Worm (Caenorhabditis elegans): ENCODE measurements around the gene R11G1.2.

The R11G1.2 gene

DNA sequence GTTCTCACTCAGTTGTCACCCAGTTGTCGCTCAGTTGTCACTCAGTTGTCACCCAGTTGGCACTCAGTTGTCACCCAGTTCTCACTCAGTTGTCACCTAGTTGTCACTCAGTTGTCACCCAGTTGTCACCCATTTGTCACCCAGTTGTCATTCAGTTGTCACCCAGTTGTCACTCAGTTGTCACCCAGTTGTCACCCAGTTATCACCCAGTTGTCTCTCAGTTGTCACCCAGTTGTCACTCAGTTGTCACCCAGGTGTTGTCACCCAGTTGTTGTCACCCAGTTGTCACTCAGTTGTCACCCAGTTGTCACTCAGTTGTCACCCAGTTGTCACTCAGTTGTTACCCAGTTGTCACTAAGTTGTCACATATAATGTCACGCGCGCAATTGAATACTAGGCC lies 18.9 kb upstream of the R11G1.2 start (continued):
- TF ChIP-seq ztf-25 (GFP tag; IDR thresholded peaks at IDR 0.05): peak; percentile 63; the same call in 1 of the 2 replicates
- TF ChIP-seq F22D6.2 (tag; optimal IDR thresholded peaks at IDR 0.05): no peak
- TF ChIP-seq madf-6 (GFP tag; IDR thresholded peaks at IDR 0.05): no peak
- TF ChIP-seq zfh-2 (GFP tag; conservative IDR thresholded peaks at IDR 0.05): no peak
- TF ChIP-seq ZK185.1 (tag; optimal IDR thresholded peaks at IDR 0.05; ENCODE audit: poor library complexity, severe bottlenecking): no peak
- TF ChIP-seq sptf-2 (GFP tag; optimal IDR thresholded peaks at IDR 0.05): no peak
- TF ChIP-seq ztf-3 (GFP tag; optimal IDR thresholded peaks at IDR 0.05): no peak
- no peak for TF ChIP-seq snpc-1.1 (tag; optimal IDR thresholded peaks at IDR 0.05; ENCODE audit: insufficient read depth)
- no peak for TF ChIP-seq fkh-3 (tag; optimal IDR thresholded peaks at IDR 0.05)
- TF ChIP-seq F33H1.4 (GFP tag; IDR thresholded peaks at IDR 0.05): 0 out of 2 replicates have a peak, but pooled peaks have one; percentile 6
- no peak for TF ChIP-seq xnd-1 (tag; optimal IDR thresholded peaks at IDR 0.05)
- TF ChIP-seq D2030.7 (GFP tag; IDR thresholded peaks at IDR 0.05): no peak
- peak; percentile 45 for TF ChIP-seq pbrm-1 (GFP tag; IDR thresholded peaks at IDR 0.05)
- no peak for TF ChIP-seq chd-7 (tag; optimal IDR thresholded peaks at IDR 0.05)

DNA sequence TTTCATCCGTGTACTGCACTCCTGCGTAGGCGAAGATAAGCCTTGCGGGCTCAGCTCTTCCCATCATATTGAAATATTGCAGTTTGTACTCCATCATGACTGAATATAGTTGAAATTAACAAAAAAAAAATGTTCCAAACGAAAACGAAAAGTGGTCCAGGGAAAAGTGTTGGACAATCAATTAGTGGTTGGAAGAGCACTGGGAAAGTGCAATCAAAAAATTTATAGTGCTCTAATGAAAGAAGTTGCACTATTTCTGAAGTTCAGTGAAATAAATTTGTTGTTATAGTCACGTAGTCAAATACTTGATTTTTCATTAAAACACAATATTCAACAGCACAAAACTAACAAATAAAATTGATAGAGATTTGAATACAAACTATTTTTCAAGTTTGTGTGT lies 16.8 kb upstream of the R11G1.2 start, which contains the start of gene gst-11:
Gene gst-11, minus strand, starts transcription at position 101 of the 400 bp plus-strand sequence.
- TF ChIP-seq efl-1 (GFP tag; optimal IDR thresholded peaks at IDR 0.05): no peak
- no peak for TF ChIP-seq atf-7 (tag; optimal IDR thresholded peaks at IDR 0.05)
- TF ChIP-seq zim-3 (tag; optimal IDR thresholded peaks at IDR 0.05): no peak
- no peak for TF ChIP-seq cebp-2 (GFP tag; IDR thresholded peaks at IDR 0.05)
- no peak for TF ChIP-seq mel-28 (tag; optimal IDR thresholded peaks at IDR 0.05; ENCODE audit: borderline replicate concordance)
- no peak for TF ChIP-seq lag-1 (GFP tag; IDR thresholded peaks at IDR 0.05)
- TF ChIP-seq lin-54 (GFP tag; optimal IDR thresholded peaks at IDR 0.05): no peak

DNA sequence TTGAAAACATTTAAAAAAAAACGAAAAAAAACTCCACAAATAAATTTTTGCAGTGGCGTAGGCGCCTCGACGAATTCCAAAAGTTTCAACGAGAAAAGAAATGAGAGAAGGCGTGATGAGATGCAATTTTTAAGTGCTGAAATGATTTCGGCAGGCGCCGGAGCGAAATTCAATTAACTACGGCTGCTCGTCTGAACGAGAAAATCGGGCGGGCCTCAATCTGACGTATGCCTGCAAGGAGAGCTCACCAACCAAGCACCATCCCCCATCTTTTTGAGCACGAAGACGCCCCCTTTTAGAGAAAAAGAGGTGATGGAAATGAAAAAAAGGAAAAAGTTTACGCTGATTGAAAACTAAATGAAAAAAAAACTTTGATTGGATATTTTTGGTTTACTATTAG lies 15.6 kb upstream of the R11G1.2 start:
- TF ChIP-seq nfyb-1 (GFP tag; IDR thresholded peaks at IDR 0.05) (0 out of 2 replicates have a peak, but pooled peaks have one; percentile 19), fkh-3 (tag; optimal IDR thresholded peaks at IDR 0.05) (no peak), F33H1.4 (GFP tag; IDR thresholded peaks at IDR 0.05) (no peak)

DNA sequence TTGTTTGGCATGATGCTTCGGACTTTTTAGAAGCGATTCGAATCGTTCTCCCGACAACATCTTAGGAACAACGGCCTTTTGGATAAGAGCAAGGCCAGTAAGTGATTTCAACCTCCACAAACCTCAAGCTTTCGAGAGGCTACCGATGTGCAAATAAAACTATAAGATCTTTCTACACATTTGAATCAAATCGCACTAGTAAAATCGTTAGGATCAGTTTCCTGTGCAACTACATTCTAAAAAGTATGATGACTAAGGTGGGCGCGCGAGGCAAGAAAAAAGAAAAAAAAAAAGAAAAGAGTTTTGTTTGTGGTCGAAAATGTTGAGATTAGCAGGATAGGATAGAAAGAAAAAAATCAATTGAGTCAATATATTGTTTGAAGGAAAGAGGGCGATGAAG lies 5.6 kb upstream of the R11G1.2 start, which contains the start of gene tmem-24:
Gene tmem-24, minus strand, starts transcription at position 101 of the 400 bp plus-strand sequence.
- no peak for TF ChIP-seq rec-8 (tag; optimal IDR thresholded peaks at IDR 0.05)
- TF ChIP-seq lir-1 (GFP tag; conservative IDR thresholded peaks at IDR 0.05): no peak
- TF ChIP-seq dox-1 (GFP tag; IDR thresholded peaks at IDR 0.05): no peak
- TF ChIP-seq ekl-4 (GFP tag; IDR thresholded peaks at IDR 0.05): no peak
- no peak for TF ChIP-seq madf-10 (tag; optimal IDR thresholded peaks at IDR 0.05)

DNA sequence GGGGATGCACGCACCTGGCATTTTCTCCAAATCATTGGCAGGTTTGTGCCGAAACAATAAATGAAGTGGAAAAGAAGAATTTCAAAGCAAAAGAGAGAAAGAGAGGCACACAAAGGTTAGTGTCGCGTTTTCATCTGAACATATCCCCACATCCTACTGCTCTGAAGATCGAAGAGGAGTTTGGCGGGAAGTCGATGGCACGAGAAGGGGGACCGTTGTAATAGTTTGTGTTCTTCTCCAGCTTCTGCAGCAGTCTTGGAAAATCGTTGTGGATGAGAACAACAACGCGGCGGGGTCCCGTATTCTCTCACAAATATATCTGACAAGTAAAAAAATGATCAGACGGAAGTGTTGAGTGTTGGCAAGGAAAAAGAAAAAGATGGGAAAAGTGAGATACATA lies 4.5 kb upstream of the R11G1.2 start:
- TF ChIP-seq ama-1 (optimal IDR thresholded peaks at IDR 0.05) (no peak), ama-1 (GFP tag; optimal IDR thresholded peaks at IDR 0.05) (no peak), bed-2 (GFP tag; IDR thresholded peaks at IDR 0.05) (no peak), F22D6.2 (tag; optimal IDR thresholded peaks at IDR 0.05) (no peak), ceh-100 (GFP tag; IDR thresholded peaks at IDR 0.05) (no peak), gei-17 (GFP tag; optimal IDR thresholded peaks at IDR 0.05) (no peak), K11D2.4 (GFP tag; IDR thresholded peaks at IDR 0.05) (0 out of 2 replicates have a peak, but pooled peaks have one; percentile 20), nfyb-1 (GFP tag; IDR thresholded peaks at IDR 0.05) (no peak), B0019.2 (GFP tag; conservative IDR thresholded peaks at IDR 0.05) (no peak), snpc-1.1 (tag; optimal IDR thresholded peaks at IDR 0.05; ENCODE audit: insufficient read depth) (no peak), snpc-3.4 (tag; optimal IDR thresholded peaks at IDR 0.05) (no peak), let-607 (tag; optimal IDR thresholded peaks at IDR 0.05) (no peak), nhr-80 (tag; optimal IDR thresholded peaks at IDR 0.05) (no peak), lin-35 (GFP tag; optimal IDR thresholded peaks at IDR 0.05) (no peak), hsf-1 (GFP tag; IDR thresholded peaks at IDR 0.05) (0 out of 2 replicates have a peak, but pooled peaks have one; percentile 39)

Data from whole organism, young adult.